Worm (Caenorhabditis elegans): Measurements from ENCODE around the gene Y45F10C.6.

DNA sequence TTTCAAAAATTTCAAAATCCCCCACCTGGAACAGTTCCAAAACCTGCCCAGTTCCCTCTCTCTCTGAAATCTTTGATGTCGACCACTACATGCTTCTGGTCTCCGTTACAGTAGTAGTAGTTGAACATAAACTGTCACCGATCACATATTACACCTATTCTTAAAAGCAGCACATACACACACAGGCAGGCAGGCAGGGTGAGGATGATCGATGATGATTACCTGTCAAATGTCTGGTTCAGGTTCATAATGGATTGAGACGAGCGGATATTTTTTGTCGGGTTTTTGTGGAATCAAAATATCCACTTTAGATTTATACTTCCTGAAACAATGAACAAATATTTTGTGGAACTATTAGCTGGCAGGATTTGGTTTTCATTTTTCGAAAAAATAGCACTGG lies 41.9 kb downstream of the Y45F10C.6 start:
- TF ChIP-seq ztf-11 (tag; optimal IDR thresholded peaks at IDR 0.05) (no peak), ces-1 (GFP tag; optimal IDR thresholded peaks at IDR 0.05) (no peak), sptf-1 (tag; optimal IDR thresholded peaks at IDR 0.05) (no peak)

Data from whole organism, mixed stage, embryonic.